Fruit fly (Drosophila melanogaster): Measurements from ENCODE around the gene CG10336.

CG10336 gene

DNA sequence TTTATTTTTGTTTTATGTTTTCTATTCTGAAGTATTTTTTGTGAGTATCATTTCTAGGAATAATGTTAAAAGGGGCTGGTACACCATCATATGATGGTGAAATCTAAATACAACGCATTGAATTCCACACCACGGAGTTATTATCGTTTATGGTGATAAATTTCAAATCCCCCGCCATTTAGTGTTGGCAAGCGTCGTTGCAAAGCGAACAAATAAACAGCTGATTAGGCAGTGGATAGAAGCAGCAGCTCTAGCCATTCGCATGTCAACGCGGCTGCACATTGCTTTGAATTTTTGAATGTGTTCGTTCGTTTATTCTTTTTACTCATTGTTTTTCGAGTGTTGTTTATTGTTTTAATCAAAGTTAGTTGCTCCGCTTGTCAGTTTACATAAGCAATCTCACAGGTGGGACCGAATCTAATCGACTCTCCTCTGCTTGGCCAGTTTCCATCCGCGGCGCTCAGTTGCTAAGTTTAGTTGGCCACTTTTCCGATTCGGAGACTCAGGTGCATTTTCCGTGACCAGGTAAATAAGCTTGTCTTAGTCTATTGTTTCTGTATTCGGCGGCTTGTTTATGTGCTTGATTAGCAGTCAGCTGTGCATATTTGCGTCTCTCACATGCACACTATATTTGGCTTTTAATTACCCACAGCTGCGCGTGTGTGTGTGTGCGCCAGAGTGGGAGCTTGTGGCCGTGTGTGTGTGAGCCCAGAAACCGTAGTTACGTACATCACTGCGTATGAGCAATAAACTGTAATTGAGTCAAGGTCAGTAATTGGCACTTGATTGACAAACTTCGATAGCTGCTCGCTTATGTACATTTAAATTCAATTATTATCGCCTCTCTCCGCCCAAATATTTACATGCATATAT, 12.1 kb upstream of the CG10336 start, which contains the start of the genes Mst36Fa and CG31751 (continued):
- peak; percentile 40 for TF ChIP-seq B-H2 (GFP tag; optimal IDR thresholded peaks at IDR 0.05)
- peak; percentile 6; the same call in 1 of the 2 replicates for TF ChIP-seq CG32532 (GFP tag; IDR thresholded peaks at IDR 0.05)
- TF ChIP-seq abd-A (tag; optimal IDR thresholded peaks at IDR 0.05) = no peak
- no peak for TF ChIP-seq Lim3 (GFP tag; IDR thresholded peaks at IDR 0.05)
- peak; percentile 76 for TF ChIP-seq CG7786 (GFP tag; optimal IDR thresholded peaks at IDR 0.05)
- no peak for TF ChIP-seq CG6791 (GFP tag; IDR thresholded peaks at IDR 0.05; ENCODE audit: partially characterized antibody)
- TF ChIP-seq fru (optimal IDR thresholded peaks at IDR 0.05) = no peak
- TF ChIP-seq bigmax (GFP tag; optimal IDR thresholded peaks at IDR 0.05) = no peak
- TF ChIP-seq twi (tag; optimal IDR thresholded peaks at IDR 0.05) = peak; percentile 8
- TF ChIP-seq CG12299 (tag; optimal IDR thresholded peaks at IDR 0.05) = peak; percentile 74
- TF ChIP-seq Nf-YA (GFP tag; IDR thresholded peaks at IDR 0.05) = peak; percentile 73
- peak; percentile 40; the same call in 1 of the 2 replicates for TF ChIP-seq Adf1 (GFP tag; IDR thresholded peaks at IDR 0.05)
- TF ChIP-seq CG10209 (GFP tag; optimal IDR thresholded peaks at IDR 0.05) = peak; percentile 88
- peak; percentile 75 for TF ChIP-seq CHES-1-like (GFP tag; optimal IDR thresholded peaks at IDR 0.05)
- TF ChIP-seq nerfin-1 (tag; optimal IDR thresholded peaks at IDR 0.05) = peak; percentile 60
- TF ChIP-seq CG43689 (GFP tag; IDR thresholded peaks at IDR 0.05) = 0 out of 2 replicates have a peak, but pooled peaks have one; percentile 33
- TF ChIP-seq CG5180 (GFP tag; optimal IDR thresholded peaks at IDR 0.05) = peak; percentile 80
- peak; percentile 7 for TF ChIP-seq trem (tag; optimal IDR thresholded peaks at IDR 0.05)
- peak; percentile 97 for TF ChIP-seq ATbp (GFP tag; optimal IDR thresholded peaks at IDR 0.05)
- TF ChIP-seq crp (GFP tag; optimal IDR thresholded peaks at IDR 0.05) = peak; percentile 90 to 98
- peak; percentile 83 for TF ChIP-seq CG11456 (GFP tag; IDR thresholded peaks at IDR 0.05)
- peak; percentile 77 for TF ChIP-seq seq (GFP tag; IDR thresholded peaks at IDR 0.05)
- TF ChIP-seq usp (GFP tag; optimal IDR thresholded peaks at IDR 0.05) = no peak
- no peak for TF ChIP-seq CG11560 (tag; IDR thresholded peaks at IDR 0.05)
- peak; percentile 79 for TF ChIP-seq sob (GFP tag; IDR thresholded peaks at IDR 0.05)
- TF ChIP-seq CG16779 (GFP tag; IDR thresholded peaks at IDR 0.05) = peak; percentile 79
- no peak for TF ChIP-seq CG2199 (GFP tag; IDR thresholded peaks at IDR 0.05)
- no peak for TF ChIP-seq CG31388 (GFP tag; optimal IDR thresholded peaks at IDR 0.05)
- peak; percentile 85 for TF ChIP-seq CG17359 (tag; optimal IDR thresholded peaks at IDR 0.05)
- peak in 1 of 2 experiments; percentile 75 for TF ChIP-seq Eip74EF (GFP tag; optimal IDR thresholded peaks at IDR 0.05)
- TF ChIP-seq CG2712 (tag; optimal IDR thresholded peaks at IDR 0.05) = peak; percentile 45
- TF ChIP-seq CG6765 (GFP tag; optimal IDR thresholded peaks at IDR 0.05) = peak; percentile 87
- peak; percentile 46; the same call in 1 of the 2 replicates for TF ChIP-seq vvl (GFP tag; IDR thresholded peaks at IDR 0.05)
- no peak for TF ChIP-seq Stat92E (GFP tag; optimal IDR thresholded peaks at IDR 0.05)
- peak; percentile 26 for TF ChIP-seq Abd-B (GFP tag; optimal IDR thresholded peaks at IDR 0.05)
- TF ChIP-seq CG16813 (GFP tag; IDR thresholded peaks at IDR 0.05; ENCODE audit: partially characterized antibody) = no peak
- no peak for TF ChIP-seq Ptx1 (GFP tag; IDR thresholded peaks at IDR 0.05)
- no peak for TF ChIP-seq C15 (GFP tag; IDR thresholded peaks at IDR 0.05)
- TF ChIP-seq CG9727 (GFP tag; optimal IDR thresholded peaks at IDR 0.05) = peak; percentile 77
- no peak for TF ChIP-seq emc (GFP tag; optimal IDR thresholded peaks at IDR 0.05)
- peak; percentile 81 for TF ChIP-seq Rfx (GFP tag; IDR thresholded peaks at IDR 0.05)
- peak; percentile 71 for TF ChIP-seq tup (GFP tag; optimal IDR thresholded peaks at IDR 0.05)
- TF ChIP-seq Max (GFP tag; optimal IDR thresholded peaks at IDR 0.05) = peak; percentile 57
- TF ChIP-seq Six4 (GFP tag; optimal IDR thresholded peaks at IDR 0.05) = peak; percentile 30
- TF ChIP-seq Usf (GFP tag; optimal IDR thresholded peaks at IDR 0.05) = no peak
- no peak for TF ChIP-seq slp2 (GFP tag; optimal IDR thresholded peaks at IDR 0.05)
- no peak for TF ChIP-seq CG4404 (GFP tag; IDR thresholded peaks at IDR 0.05)
- TF ChIP-seq ab (GFP tag; optimal IDR thresholded peaks at IDR 0.05) = no peak
